Fruit fly (Drosophila melanogaster): Measurements from ENCODE around the gene Rab1.
A peak's percentile ranks its signal among the peaks of the same experiment; 100 is the strongest.

The Rab1 gene

dm6 chr3R:21263177-21263576, 5.7 kb downstream of the Rab1 start (continued):
- TF ChIP-seq Ptx1 (GFP tag; IDR thresholded peaks at IDR 0.05) (no peak), rib (GFP tag; IDR thresholded peaks at IDR 0.05) (no peak), zen2 (GFP tag; IDR thresholded peaks at IDR 0.05; ENCODE audit: partially characterized antibody) (no peak), lilli (GFP tag; optimal IDR thresholded peaks at IDR 0.05) (no peak), CG12769 (tag; optimal IDR thresholded peaks at IDR 0.05) (no peak), trem (tag; optimal IDR thresholded peaks at IDR 0.05) (no peak), TFAM (GFP tag; optimal IDR thresholded peaks at IDR 0.05) (no peak), Bgb (GFP tag; IDR thresholded peaks at IDR 0.05; ENCODE audit: partially characterized antibody) (no peak), peb (GFP tag; IDR thresholded peaks at IDR 0.05) (no peak), bbx (GFP tag; IDR thresholded peaks at IDR 0.05; ENCODE audit: partially characterized antibody) (no peak), CG4854 (GFP tag; optimal IDR thresholded peaks at IDR 0.05) (no peak), CG12236 (GFP tag; optimal IDR thresholded peaks at IDR 0.05) (no peak), Nf-YA (GFP tag; IDR thresholded peaks at IDR 0.05) (0 out of 2 replicates have a peak, but pooled peaks have one; percentile 38), CG3847 (GFP tag; IDR thresholded peaks at IDR 0.05) (no peak; the same call in 1 of the 2 replicates), Dref (GFP tag; IDR thresholded peaks at IDR 0.05) (no peak), CG6272 (GFP tag; IDR thresholded peaks at IDR 0.05) (no peak), CG7987 (GFP tag; optimal IDR thresholded peaks at IDR 0.05) (peak; percentile 48), Xbp1 (GFP tag; optimal IDR thresholded peaks at IDR 0.05) (peak; percentile 26), CG11085 (GFP tag; IDR thresholded peaks at IDR 0.05) (peak; percentile 30; the same call in 1 of the 2 replicates), CG14965 (GFP tag; optimal IDR thresholded peaks at IDR 0.05; ENCODE audit: borderline replicate concordance) (no peak), Trl (optimal IDR thresholded peaks at IDR 0.05) (no peak), Trl (GFP tag; optimal IDR thresholded peaks at IDR 0.05) (no peak), gce (GFP tag; IDR thresholded peaks at IDR 0.05) (peak; percentile 16; the same call in 1 of the 3 replicates), prd (optimal IDR thresholded peaks at IDR 0.05) (no peak), prd (GFP tag; IDR thresholded peaks at IDR 0.05) (peak; percentile 25; the same call in 1 of the 3 replicates), CG14441 (GFP tag; IDR thresholded peaks at IDR 0.05) (peak; percentile 54; the same call in 1 of the 2 replicates), Side (GFP tag; optimal IDR thresholded peaks at IDR 0.05) (no peak), CG43689 (GFP tag; IDR thresholded peaks at IDR 0.05) (peak; percentile 35; the same call in 1 of the 2 replicates), dmrt99B (tag; optimal IDR thresholded peaks at IDR 0.05) (no peak), CG2129 (GFP tag; IDR thresholded peaks at IDR 0.05; ENCODE audit: partially characterized antibody) (no peak), Ada2b (GFP tag; IDR thresholded peaks at IDR 0.05) (peak; percentile 37; the same call in 1 of the 2 replicates), unpg (GFP tag; optimal IDR thresholded peaks at IDR 0.05) (peak; percentile 48), slp2 (GFP tag; optimal IDR thresholded peaks at IDR 0.05) (no peak), Deaf1 (tag; optimal IDR thresholded peaks at IDR 0.05) (no peak), CG11093 (GFP tag; IDR thresholded peaks at IDR 0.05) (no peak), ab (GFP tag; optimal IDR thresholded peaks at IDR 0.05) (no peak), nom (GFP tag; optimal IDR thresholded peaks at IDR 0.05) (no peak), ham (GFP tag; IDR thresholded peaks at IDR 0.05) (no peak), pfk (GFP tag; optimal IDR thresholded peaks at IDR 0.05) (no peak), YL-1 (GFP tag; optimal IDR thresholded peaks at IDR 0.05) (no peak), dan (GFP tag; IDR thresholded peaks at IDR 0.05) (no peak), Asciz (GFP tag; optimal IDR thresholded peaks at IDR 0.05) (peak; percentile 37), toy (GFP tag; IDR thresholded peaks at IDR 0.05) (no peak), fd102C (GFP tag; optimal IDR thresholded peaks at IDR 0.05) (no peak), Stat92E (GFP tag; optimal IDR thresholded peaks at IDR 0.05) (no peak), kay (GFP tag; optimal IDR thresholded peaks at IDR 0.05) (no peak), pros (GFP tag; optimal IDR thresholded peaks at IDR 0.05) (no peak), PHDP (tag; optimal IDR thresholded peaks at IDR 0.05) (peak; percentile 51), CG9817 (tag; optimal IDR thresholded peaks at IDR 0.05) (no peak), jumu (GFP tag; optimal IDR thresholded peaks at IDR 0.05) (no peak), exex (tag; optimal IDR thresholded peaks at IDR 0.05) (no peak), kah (GFP tag; optimal IDR thresholded peaks at IDR 0.05) (no peak)

All from whole organism, embryonic.